Worm (Caenorhabditis elegans): ENCODE results near the gene vps-8.

Gene vps-8

ce11 chrIV:12304750-12305149 is 29.0 kb upstream of the vps-8 start:
- TF ChIP-seq nhr-23 (tag; optimal IDR thresholded peaks at IDR 0.05) (no peak), nhr-25 (tag; optimal IDR thresholded peaks at IDR 0.05) (no peak), snpc-4 (tag; optimal IDR thresholded peaks at IDR 0.05) (no peak), C34F6.9 (tag; optimal IDR thresholded peaks at IDR 0.05) (no peak), nhr-237 (tag; optimal IDR thresholded peaks at IDR 0.05) (no peak), nhr-11 (tag; optimal IDR thresholded peaks at IDR 0.05) (no peak), ztf-11 (tag; optimal IDR thresholded peaks at IDR 0.05) (no peak), mdl-1 (tag; optimal IDR thresholded peaks at IDR 0.05) (no peak), sem-4 (tag; optimal IDR thresholded peaks at IDR 0.05) (no peak), unc-55 (GFP tag; optimal IDR thresholded peaks at IDR 0.05) (no peak), Y55F3AM.14 (GFP tag; optimal IDR thresholded peaks at IDR 0.05) (no peak), nhr-77 (tag; optimal IDR thresholded peaks at IDR 0.05) (no peak), sma-3 (GFP tag; optimal IDR thresholded peaks at IDR 0.05) (no peak), lin-13 (GFP tag; optimal IDR thresholded peaks at IDR 0.05) (no peak), peb-1 (tag; optimal IDR thresholded peaks at IDR 0.05) (no peak), ztf-1 (GFP tag; conservative IDR thresholded peaks at IDR 0.05) (no peak)

ce11 chrIV:12302885-12303284 is 27.1 kb upstream of the vps-8 start:
- peak; percentile 60 for TF ChIP-seq fos-1 (tag; optimal IDR thresholded peaks at IDR 0.05)
- no peak for TF ChIP-seq ceh-16 (tag; optimal IDR thresholded peaks at IDR 0.05)

- no peak for TF ChIP-seq gmeb-1 (tag; optimal IDR thresholded peaks at IDR 0.05)
- no peak for TF ChIP-seq R02D3.7 (tag; optimal IDR thresholded peaks at IDR 0.05)
- TF ChIP-seq nhr-11 (tag; optimal IDR thresholded peaks at IDR 0.05): no peak
- TF ChIP-seq nhr-21 (tag; optimal IDR thresholded peaks at IDR 0.05): no peak
These were observed 25.4 kb upstream of the vps-8 start, which contains the start of gene oac-59 for ce11 chrIV:12301161-12301560. Gene oac-59 (minus strand): TSS chrIV:12301261.

- no peak for TF ChIP-seq zag-1 (tag; optimal IDR thresholded peaks at IDR 0.05)
- no peak for TF ChIP-seq sma-9 (GFP tag; optimal IDR thresholded peaks at IDR 0.05)
- TF ChIP-seq sma-9 (tag; optimal IDR thresholded peaks at IDR 0.05): no peak
- no peak for TF ChIP-seq egl-27 (tag; optimal IDR thresholded peaks at IDR 0.05)
- TF ChIP-seq crh-2 (tag; optimal IDR thresholded peaks at IDR 0.05): no peak
- no peak for TF ChIP-seq ztf-1 (GFP tag; conservative IDR thresholded peaks at IDR 0.05)
- TF ChIP-seq Y55F3AM.14 (GFP tag; optimal IDR thresholded peaks at IDR 0.05): no peak
- TF ChIP-seq R02D3.7 (tag; optimal IDR thresholded peaks at IDR 0.05): no peak
- no peak for TF ChIP-seq nhr-25 (tag; optimal IDR thresholded peaks at IDR 0.05)
- TF ChIP-seq unc-39 (tag; optimal IDR thresholded peaks at IDR 0.05): no peak
- TF ChIP-seq C34F6.9 (tag; optimal IDR thresholded peaks at IDR 0.05): no peak
These were observed 15.0 kb upstream of the vps-8 start, which contains the start of gene C42C1.8 for ce11 chrIV:12290744-12291143. Gene C42C1.8 (plus strand): TSS chrIV:12291044.

- TF ChIP-seq lin-11 (tag; optimal IDR thresholded peaks at IDR 0.05) (no peak), nhr-6 (tag; optimal IDR thresholded peaks at IDR 0.05) (no peak), ztf-11 (tag; optimal IDR thresholded peaks at IDR 0.05) (no peak), nhr-10 (tag; optimal IDR thresholded peaks at IDR 0.05) (no peak), unc-39 (tag; optimal IDR thresholded peaks at IDR 0.05) (no peak), zag-1 (tag; optimal IDR thresholded peaks at IDR 0.05) (no peak), nhr-237 (tag; optimal IDR thresholded peaks at IDR 0.05) (no peak), nhr-12 (tag; optimal IDR thresholded peaks at IDR 0.05) (no peak), dmd-4 (tag; optimal IDR thresholded peaks at IDR 0.05) (no peak), nhr-129 (tag; optimal IDR thresholded peaks at IDR 0.05) (no peak), ZK546.5 (tag; optimal IDR thresholded peaks at IDR 0.05) (no peak), egl-27 (tag; optimal IDR thresholded peaks at IDR 0.05) (no peak), snpc-4 (tag; optimal IDR thresholded peaks at IDR 0.05) (no peak), lin-39 (tag; optimal IDR thresholded peaks at IDR 0.05) (no peak), ceh-16 (tag; optimal IDR thresholded peaks at IDR 0.05) (no peak), lin-13 (GFP tag; optimal IDR thresholded peaks at IDR 0.05) (no peak)
These were observed 13.4 kb upstream of the vps-8 start, which contains the start of gene C42C1.9 for ce11 chrIV:12289149-12289548. Gene C42C1.9 (plus strand): TSS chrIV:12289449.

All from whole organism, L2 larva.